Worm (Caenorhabditis elegans) whole organism, L4/young adult: ENCODE measurements around the gene dnsn-1.

Experiments used
- W03F9.2 ChIP-seq: fragments of 150-350 bp; optimal IDR thresholded peaks from 2 replicates; lab custom pipeline; 2014; ENCODE audit warnings: missing biosample characterization, missing genetic modification characterization
- dao-5 ChIP-seq: sonication (generic microtip); optimal IDR thresholded peaks from 2 replicates; lab custom pipeline; 2016; ENCODE audit warnings: missing genotype, missing genetic modification characterization, moderate library complexity, missing compliant biosample characterization
- him-1 ChIP-seq: sonication (generic microtip); optimal IDR thresholded peaks from 2 replicates; lab custom pipeline; 2016; ENCODE audit warnings: missing genotype, missing genetic modification reagents, missing genetic modification characterization, missing compliant biosample characterization

ce11 chrII:399321-399720 lies 11.4 kb downstream of the dnsn-1 start, which contains the start of gene C03H5.6:
- TF ChIP-seq him-1 (tag; lab: Kevin White, UChicago) (no peak), W03F9.2 (no peak), dao-5 (tag; lab: Kevin White, UChicago) (no peak)
